Fruit fly (Drosophila melanogaster): Measurements from ENCODE around the gene ValRS-m.

ValRS-m gene

dm6 chr3L:8997686-8998239 lies 33.2 kb upstream of the ValRS-m start, which contains the start of the genes smg and CG5087 (continued):
- TF ChIP-seq schlank (tag; optimal IDR thresholded peaks at IDR 0.05) = no peak
- peak; percentile 59 for TF ChIP-seq ato (GFP tag; IDR thresholded peaks at IDR 0.05; ENCODE audit: partially characterized antibody)
- TF ChIP-seq sens (GFP tag) = peak; percentile 85
- no peak for TF ChIP-seq h (optimal IDR thresholded peaks at IDR 0.05)
- peak; percentile 62 for TF ChIP-seq maf-S (GFP tag; optimal IDR thresholded peaks at IDR 0.05)
- peak; percentile 69 for TF ChIP-seq Dbx (GFP tag; IDR thresholded peaks at IDR 0.05)
- TF ChIP-seq CG2202 (tag; optimal IDR thresholded peaks at IDR 0.05) = no peak
- TF ChIP-seq Lpt (GFP tag; optimal IDR thresholded peaks at IDR 0.05) = no peak
- no peak for TF ChIP-seq CG10565 (GFP tag; optimal IDR thresholded peaks at IDR 0.05)
- peak; percentile 78 for TF ChIP-seq CG15514 (GFP tag; optimal IDR thresholded peaks at IDR 0.05)
- TF ChIP-seq NfI (GFP tag; optimal IDR thresholded peaks at IDR 0.05) = peak; percentile 14
- TF ChIP-seq wdn (GFP tag; IDR thresholded peaks at IDR 0.05) = peak; percentile 31; the same call in 1 of the 2 replicates
- TF ChIP-seq hb (GFP tag; IDR thresholded peaks at IDR 0.05; ENCODE audit: partially characterized antibody) = 0 out of 3 replicates have a peak, but pooled peaks have one; percentile 42
- TF ChIP-seq CG1024 (GFP tag; IDR thresholded peaks at IDR 0.05) = no peak
- no peak for TF ChIP-seq CG10462 (GFP tag; optimal IDR thresholded peaks at IDR 0.05)
- peak; percentile 64 for TF ChIP-seq CG2712 (tag; optimal IDR thresholded peaks at IDR 0.05)
- TF ChIP-seq ewg (GFP tag; optimal IDR thresholded peaks at IDR 0.05) = peak; percentile 65
- TF ChIP-seq da (GFP tag; optimal IDR thresholded peaks at IDR 0.05) = peak; percentile 16
- no peak for TF ChIP-seq Dip2 (GFP tag; IDR thresholded peaks at IDR 0.05)
- no peak for TF ChIP-seq jigr1 (GFP tag; IDR thresholded peaks at IDR 0.05)
- no peak for TF ChIP-seq klu (GFP tag; IDR thresholded peaks at IDR 0.05)
- peak; percentile 97 for TF ChIP-seq Lhr (GFP tag; optimal IDR thresholded peaks at IDR 0.05)
- TF ChIP-seq CG18599 (GFP tag; optimal IDR thresholded peaks at IDR 0.05) = no peak
- no peak for TF ChIP-seq Tbp (GFP tag; optimal IDR thresholded peaks at IDR 0.05)
- no peak for TF ChIP-seq eve (GFP tag; optimal IDR thresholded peaks at IDR 0.05)
- peak; percentile 14; the same call in 1 of the 2 replicates for TF ChIP-seq E2f1 (GFP tag; IDR thresholded peaks at IDR 0.05)
- TF ChIP-seq pum (GFP tag; optimal IDR thresholded peaks at IDR 0.05) = peak; percentile 2
- peak; percentile 66 for TF ChIP-seq jumu (GFP tag; optimal IDR thresholded peaks at IDR 0.05)
- TF ChIP-seq Doc3 (GFP tag; IDR thresholded peaks at IDR 0.05; ENCODE audit: partially characterized antibody) = peak; percentile 55; the same call in 1 of the 3 replicates
- no peak for TF ChIP-seq otp (GFP tag; IDR thresholded peaks at IDR 0.05)
- TF ChIP-seq az2 (GFP tag; optimal IDR thresholded peaks at IDR 0.05) = peak; percentile 14
- no peak for TF ChIP-seq ham (GFP tag; IDR thresholded peaks at IDR 0.05)
- TF ChIP-seq CG18619 (GFP tag; optimal IDR thresholded peaks at IDR 0.05) = no peak
- no peak for TF ChIP-seq run (tag; optimal IDR thresholded peaks at IDR 0.05)
- TF ChIP-seq lov (optimal IDR thresholded peaks at IDR 0.05) = no peak
- TF ChIP-seq lov (GFP tag; IDR thresholded peaks at IDR 0.05) = no peak
- TF ChIP-seq Elba2 (GFP tag; optimal IDR thresholded peaks at IDR 0.05) = peak; percentile 100
- TF ChIP-seq pb (GFP tag; optimal IDR thresholded peaks at IDR 0.05) = no peak
- 0 out of 2 replicates have a peak, but pooled peaks have one; percentile 20 for TF ChIP-seq CG31224 (GFP tag; IDR thresholded peaks at IDR 0.05)
- TF ChIP-seq CG3407 (GFP tag; optimal IDR thresholded peaks at IDR 0.05) = no peak
- TF ChIP-seq CG10147 (GFP tag; optimal IDR thresholded peaks at IDR 0.05) = no peak
- TF ChIP-seq CG7357 (GFP tag; IDR thresholded peaks at IDR 0.05) = no peak
- TF ChIP-seq CG8924 (tag; optimal IDR thresholded peaks at IDR 0.05) = peak; percentile 86
- TF ChIP-seq CG4404 (GFP tag; IDR thresholded peaks at IDR 0.05) = no peak
- TF ChIP-seq sr (GFP tag; IDR thresholded peaks at IDR 0.05) = no peak
- TF ChIP-seq Rx (GFP tag; IDR thresholded peaks at IDR 0.05) = no peak
- no peak for TF ChIP-seq gsb (GFP tag; IDR thresholded peaks at IDR 0.05)
- TF ChIP-seq CG43689 (GFP tag; IDR thresholded peaks at IDR 0.05) = no peak
- TF ChIP-seq CG3847 (GFP tag; IDR thresholded peaks at IDR 0.05) = peak; percentile 70
- TF ChIP-seq Optix (GFP tag; IDR thresholded peaks at IDR 0.05) = no peak
- TF ChIP-seq exex (tag; optimal IDR thresholded peaks at IDR 0.05) = peak; percentile 67
- TF ChIP-seq onecut (GFP tag; IDR thresholded peaks at IDR 0.05) = peak; percentile 63
- no peak for TF ChIP-seq ase (GFP tag; IDR thresholded peaks at IDR 0.05)

All from whole organism, embryonic.